Worm (Caenorhabditis elegans) whole organism, late embryonic: ENCODE results near the gene F54H12.4.
A peak's percentile ranks its signal among the peaks of the same experiment; 100 is the strongest.
"Not testable (repeated sequence)": the region's sequence is repeated elsewhere in the genome, so short reads cannot be mapped to it uniquely, and the experiment has no call there.

ENCODE experiments used
- C08G9.2 ChIP-seq: sonication (generic microtip); optimal IDR thresholded peaks from 2 replicates; lab custom pipeline; 2016; ENCODE audit warnings: mild to moderate bottlenecking, missing genetic modification characterization, moderate library complexity, missing compliant biosample characterization
- K02D7.2 ChIP-seq: sonication (generic microtip); optimal IDR thresholded peaks from 2 replicates; lab custom pipeline; 2017; ENCODE audit warnings: mild to moderate bottlenecking, missing genetic modification characterization, missing compliant biosample characterization
- K09A11.1 ChIP-seq: sonication (generic microtip); optimal IDR thresholded peaks from 2 replicates; lab custom pipeline; 2017; ENCODE audit warnings: antibody characterized with exemption, mild to moderate bottlenecking, missing genetic modification characterization, missing compliant biosample characterization; ENCODE audit not compliant: insufficient read depth
- T23F11.4 ChIP-seq: fragments of 200-800 bp; sonication (Bioruptor generic); optimal IDR thresholded peaks from 2 replicates; lab custom pipeline; 2018; ENCODE audit warnings: mild to moderate bottlenecking, missing genetic modification characterization, missing compliant biosample characterization
- Y22D7AL.16 ChIP-seq: sonication (generic microtip); optimal IDR thresholded peaks from 2 replicates; lab custom pipeline; 2016; ENCODE audit warnings: missing genetic modification characterization, missing compliant biosample characterization
- ahr-1 ChIP-seq: sonication (generic microtip); optimal IDR thresholded peaks from 2 replicates; lab custom pipeline; 2016; ENCODE audit warnings: missing genetic modification characterization, missing compliant biosample characterization
- ama-1 ChIP-seq: fragments of 150-350 bp; optimal IDR thresholded peaks from 2 replicates; lab custom pipeline; 2014
- ceh-19 ChIP-seq: fragments of 200-800 bp; sonication (Bioruptor generic); optimal IDR thresholded peaks from 2 replicates; lab custom pipeline; 2018; ENCODE audit warnings: mild to moderate bottlenecking, missing genetic modification characterization, missing compliant biosample characterization
- ceh-2 ChIP-seq: sonication (generic microtip); optimal IDR thresholded peaks from 2 replicates; lab custom pipeline; 2016; ENCODE audit warnings: missing genotype, missing genetic modification characterization, missing compliant biosample characterization
- ceh-24 ChIP-seq: sonication (generic microtip); optimal IDR thresholded peaks from 2 replicates; lab custom pipeline; 2016; ENCODE audit warnings: mild to moderate bottlenecking, missing genetic modification characterization, missing compliant biosample characterization
- ceh-31 ChIP-seq: sonication (generic microtip); optimal IDR thresholded peaks from 2 replicates; lab custom pipeline; 2016; ENCODE audit warnings: missing genetic modification characterization, missing compliant biosample characterization
- ceh-48 ChIP-seq: sonication (generic microtip); optimal IDR thresholded peaks from 2 replicates; lab custom pipeline; 2016; ENCODE audit warnings: missing genetic modification characterization, inconsistent platforms, missing compliant biosample characterization
- ceh-9 ChIP-seq: sonication (generic microtip); optimal IDR thresholded peaks from 2 replicates; lab custom pipeline; 2016; ENCODE audit warnings: mild to moderate bottlenecking, missing genetic modification characterization, inconsistent platforms, missing compliant biosample characterization
- dmd-4 ChIP-seq: sonication (generic microtip); optimal IDR thresholded peaks from 2 replicates; lab custom pipeline; 2016; ENCODE audit warnings: borderline replicate concordance, missing genetic modification characterization, missing compliant biosample characterization
- dve-1 ChIP-seq: sonication (generic microtip); optimal IDR thresholded peaks from 2 replicates; lab custom pipeline; 2017; ENCODE audit warnings: antibody characterized with exemption, mild to moderate bottlenecking, missing genetic modification characterization, missing compliant biosample characterization
- elt-2 ChIP-seq: sonication (generic microtip); optimal IDR thresholded peaks from 2 replicates; lab custom pipeline; 2016; ENCODE audit warnings: missing genetic modification reagents, missing genetic modification characterization, missing compliant biosample characterization
- ets-4 ChIP-seq: sonication (generic microtip); optimal IDR thresholded peaks from 2 replicates; lab custom pipeline; 2016; ENCODE audit warnings: missing genetic modification characterization, missing compliant biosample characterization
- fax-1 ChIP-seq: sonication (generic microtip); optimal IDR thresholded peaks from 2 replicates; lab custom pipeline; 2016; ENCODE audit warnings: missing genotype, missing genetic modification characterization, missing compliant biosample characterization
- hlh-13 ChIP-seq: fragments of 200-800 bp; sonication (Bioruptor generic); optimal IDR thresholded peaks from 2 replicates; lab custom pipeline; 2018; ENCODE audit warnings: mild to moderate bottlenecking, missing genetic modification characterization, missing compliant biosample characterization
- hlh-15 ChIP-seq: sonication (generic microtip); optimal IDR thresholded peaks from 2 replicates; lab custom pipeline; 2016; ENCODE audit warnings: missing genetic modification characterization, missing compliant biosample characterization
- hlh-30 ChIP-seq: sonication (generic microtip); optimal IDR thresholded peaks from 2 replicates; lab custom pipeline; 2017; ENCODE audit warnings: antibody characterized with exemption, missing genetic modification characterization, missing compliant biosample characterization; ENCODE audit not compliant: insufficient read depth
- hlh-8 ChIP-seq: sonication (generic microtip); optimal IDR thresholded peaks from 2 replicates; lab custom pipeline; 2016; ENCODE audit warnings: missing genotype, missing genetic modification characterization, missing compliant biosample characterization
- lin-11 ChIP-seq: fragments of 200-800 bp; sonication (Bioruptor generic); optimal IDR thresholded peaks from 2 replicates; lab custom pipeline; 2018; ENCODE audit warnings: mild to moderate bottlenecking, missing genetic modification characterization, missing compliant biosample characterization
- mec-3 ChIP-seq: sonication (generic microtip); optimal IDR thresholded peaks from 2 replicates; lab custom pipeline; 2016; ENCODE audit warnings: borderline replicate concordance, missing genetic modification characterization, missing compliant biosample characterization
- nhr-11 ChIP-seq: fragments of 150-350 bp; optimal IDR thresholded peaks from 2 replicates; lab custom pipeline; 2014; ENCODE audit warnings: missing biosample characterization, missing genetic modification characterization
- pax-1 ChIP-seq: fragments of 150-350 bp; optimal IDR thresholded peaks from 2 replicates; lab custom pipeline; 2014; ENCODE audit warnings: missing biosample characterization, missing genetic modification characterization
- pha-4 ChIP-seq: fragments of 150-350 bp; optimal IDR thresholded peaks from 2 replicates; lab custom pipeline; 2018; ENCODE audit warnings: missing biosample characterization, missing genetic modification reagents, missing genetic modification characterization
- pros-1 ChIP-seq: fragments of 150-350 bp; optimal IDR thresholded peaks from 2 replicates; lab custom pipeline; 2014; ENCODE audit warnings: missing biosample characterization, missing genetic modification reagents, missing genetic modification characterization
- ref-2 ChIP-seq: sonication (generic microtip); optimal IDR thresholded peaks from 2 replicates; lab custom pipeline; 2016; ENCODE audit warnings: missing genetic modification characterization, missing compliant biosample characterization
- tbx-7 ChIP-seq: sonication (generic microtip); optimal IDR thresholded peaks from 2 replicates; lab custom pipeline; 2016; ENCODE audit warnings: missing genotype, missing genetic modification characterization, missing compliant biosample characterization
- unc-55 ChIP-seq: sonication (generic microtip); optimal IDR thresholded peaks from 2 replicates; lab custom pipeline; 2017; ENCODE audit warnings: missing biosample characterization, missing genetic modification reagents, missing genetic modification characterization
- unc-86 ChIP-seq: sonication (generic microtip); optimal IDR thresholded peaks from 2 replicates; lab custom pipeline; 2016; ENCODE audit warnings: missing genetic modification characterization, missing compliant biosample characterization
- zip-5 ChIP-seq: sonication (generic microtip); optimal IDR thresholded peaks from 2 replicates; lab custom pipeline; 2016; ENCODE audit warnings: missing genetic modification characterization, missing compliant biosample characterization

Gene F54H12.4

ce11 chrIII:7962641-7963040 is at the start of gene F54H12.4:
TSS of gene F54H12.4 (minus strand) at chrIII:7962741.
- not testable (repeated sequence) for TF ChIP-seq dve-1, tbx-7, fax-1 (tag; lab: Kevin White, UChicago)

ce11 chrIII:8010260-8010822 is 47.8 kb upstream of the F54H12.4 start, which contains the start of gene cit-1.2:
TSS of gene cit-1.2 (plus strand) at chrIII:8010772.
- no peak for TF ChIP-seq dmd-4 (tag; lab: Kevin White, UChicago)
- peak; percentile 11 for TF ChIP-seq ceh-48 (tag; lab: Kevin White, UChicago)

- no peak for TF ChIP-seq Y22D7AL.16
- TF ChIP-seq hlh-30 = peak; percentile 22
- TF ChIP-seq elt-2 (tag; lab: Kevin White, UChicago) = no peak
- no peak for TF ChIP-seq pha-4 (tag; lab: Kevin White, UChicago)
Observed at ce11 chrIII:8009769-8010168, 47.2 kb upstream of the F54H12.4 start, which contains the start of gene cit-1.1. TSS of gene cit-1.1 (minus strand) at chrIII:8009821.

ce11 chrIII:8004091-8004490 is 41.5 kb upstream of the F54H12.4 start, which contains the start of gene C06G4.6:
TSS of gene C06G4.6 (plus strand) at chrIII:8004391.
- TF ChIP-seq fax-1 (tag; lab: Kevin White, UChicago) (no peak), K02D7.2 (tag; lab: Kevin White, UChicago) (no peak), hlh-30 (no peak), mec-3 (tag; lab: Kevin White, UChicago) (no peak), lin-11 (tag; lab: Kevin White, UChicago) (no peak)

- TF ChIP-seq ref-2 (no peak), ahr-1 (no peak), ceh-24 (tag; lab: Kevin White, UChicago) (no peak), ceh-31 (tag; lab: Kevin White, UChicago) (no peak), T23F11.4 (GFP tag; lab: Kevin White, UChicago) (no peak), ceh-19 (no peak), ets-4 (tag; lab: Kevin White, UChicago) (no peak), K09A11.1 (tag; lab: Kevin White, UChicago) (no peak), mec-3 (tag; lab: Kevin White, UChicago) (no peak), nhr-11 (tag; lab: Kevin White, UChicago) (no peak), ama-1 (lab: Kevin White, UChicago) (no peak), lin-11 (tag; lab: Kevin White, UChicago) (no peak), hlh-13 (GFP tag; lab: Kevin White, UChicago) (no peak), pax-1 (tag; lab: Kevin White, UChicago) (no peak), C08G9.2 (no peak), Y22D7AL.16 (no peak)
Observed at ce11 chrIII:8001557-8001956, 39.0 kb upstream of the F54H12.4 start.

ce11 chrIII:7997447-7998046 is 35.0 kb upstream of the F54H12.4 start:
- TF ChIP-seq ceh-2 (tag; lab: Kevin White, UChicago) (no peak), hlh-8 (tag; lab: Kevin White, UChicago) (no peak)

ce11 chrIII:7996353-7996752 is 33.8 kb upstream of the F54H12.4 start, which contains the start of gene npr-17:
TSS of gene npr-17 (minus strand) at chrIII:7996453.
- TF ChIP-seq ceh-9 (tag; lab: Kevin White, UChicago) (no peak), pros-1 (tag; lab: Kevin White, UChicago) (no peak), zip-5 (tag; lab: Kevin White, UChicago) (no peak), pax-1 (tag; lab: Kevin White, UChicago) (no peak), unc-86 (tag; lab: Kevin White, UChicago) (no peak), hlh-15 (tag; lab: Kevin White, UChicago) (no peak), unc-55 (GFP tag; lab: Kevin White, UChicago) (no peak), T23F11.4 (GFP tag; lab: Kevin White, UChicago) (no peak), hlh-13 (GFP tag; lab: Kevin White, UChicago) (no peak), ceh-2 (tag; lab: Kevin White, UChicago) (no peak)
